Worm (Caenorhabditis elegans): ENCODE results near the gene F11C7.2.

DNA sequence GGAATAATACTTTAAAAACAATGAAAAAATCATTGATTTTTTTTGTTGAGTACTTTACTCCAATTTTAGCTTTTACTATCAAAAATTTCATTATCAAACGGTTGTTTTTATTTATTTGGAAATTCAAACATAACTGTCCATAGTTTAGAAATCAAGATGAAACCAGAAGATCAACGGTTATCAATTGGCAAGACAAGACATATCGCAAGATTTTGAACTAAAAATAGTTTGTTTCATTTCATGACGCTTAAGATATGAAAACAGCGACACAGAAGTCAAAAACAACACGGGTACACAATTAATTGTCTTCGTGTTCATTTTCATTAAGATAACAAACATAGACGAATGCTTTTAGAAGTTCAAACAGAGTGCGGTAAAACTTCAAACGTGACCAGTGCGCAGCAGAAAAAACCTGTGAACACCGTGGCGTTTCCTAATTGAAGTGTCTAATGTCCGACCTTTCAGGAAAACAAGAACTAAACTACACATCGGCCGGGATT lies 20.9 kb downstream of the F11C7.2 start:
- TF ChIP-seq M03D4.4 (tag; optimal IDR thresholded peaks at IDR 0.05) (no peak), unc-120 (tag; optimal IDR thresholded peaks at IDR 0.05; ENCODE audit: poor library complexity, severe bottlenecking) (no peak), lin-13 (tag; optimal IDR thresholded peaks at IDR 0.05) (no peak)

Data from whole organism, mixed stage, embryonic.